Fruit fly (Drosophila melanogaster) whole organism, embryonic: ENCODE data around the gene Mdh2.

ENCODE experiments used
- Aef1 ChIP-seq: fragments of 200-800 bp; sonication (Bioruptor generic); IDR thresholded peaks from 3 replicates; pipeline ENCODE4 v1.3.6; 2022; ENCODE audit warnings: missing biosample characterization, missing genetic modification characterization
- CG11560 ChIP-seq: fragments of 200-800 bp; sonication (Bioruptor generic); IDR thresholded peaks from 3 replicates; pipeline ENCODE4 v1.3.6; 2022; ENCODE audit warnings: missing biosample characterization, missing genetic modification characterization
- CG12391 ChIP-seq: fragments of 200-800 bp; sonication (Bioruptor generic); optimal IDR thresholded peaks from 3 replicates; lab custom pipeline; 2018; ENCODE audit warnings: missing biosample characterization, mild to moderate bottlenecking, missing genetic modification characterization, moderate library complexity
- CG12769 ChIP-seq: fragments of 200-800 bp; sonication (Bioruptor generic); optimal IDR thresholded peaks from 2 replicates; lab custom pipeline; 2019; ENCODE audit warnings: missing biosample characterization, mild to moderate bottlenecking, missing genetic modification characterization, moderate library complexity
- CG13287 ChIP-seq: fragments of 200-800 bp; sonication (Bioruptor generic); IDR thresholded peaks from 2 replicates; pipeline ENCODE4 v1.3.6; 2022; ENCODE audit warnings: missing biosample characterization, missing genetic modification characterization; ENCODE audit not compliant: partially characterized antibody
- CG13775 ChIP-seq: fragments of 200-800 bp; sonication (Bioruptor generic); optimal IDR thresholded peaks from 3 replicates; lab custom pipeline; 2017; ENCODE audit warnings: missing biosample characterization, mild to moderate bottlenecking, missing genetic modification characterization
- CG14667 ChIP-seq: fragments of 200-800 bp; sonication (Bioruptor generic); IDR thresholded peaks from 2 replicates; pipeline ENCODE4 v1.3.6; 2022; ENCODE audit warnings: missing biosample characterization, missing genetic modification characterization
- CG14965 ChIP-seq: fragments of 200-800 bp; sonication (Bioruptor generic); optimal IDR thresholded peaks from 2 replicates; lab custom pipeline; 2016; ENCODE audit warnings: missing biosample characterization, missing genetic modification characterization, borderline replicate concordance
- CG17568 ChIP-seq: fragments of 200-800 bp; sonication (Bioruptor generic); optimal IDR thresholded peaks from 2 replicates; lab custom pipeline; 2018; ENCODE audit warnings: missing biosample characterization, mild to moderate bottlenecking, missing genetic modification characterization, moderate library complexity
- CG18619 ChIP-seq: fragments of 200-800 bp; sonication (Bioruptor generic); optimal IDR thresholded peaks from 3 replicates; lab custom pipeline; 2017; ENCODE audit warnings: missing biosample characterization, mild to moderate bottlenecking, missing genetic modification characterization
- CG2199 ChIP-seq: fragments of 200-800 bp; sonication (Bioruptor generic); IDR thresholded peaks from 3 replicates; pipeline ENCODE4 v1.3.6; 2022; ENCODE audit warnings: missing biosample characterization, missing genetic modification characterization
- CG33557 ChIP-seq: fragments of 200-800 bp; sonication (Bioruptor generic); optimal IDR thresholded peaks from 2 replicates; lab custom pipeline; 2019; ENCODE audit warnings: missing biosample characterization, mild to moderate bottlenecking, missing genetic modification characterization, moderate library complexity
- CG4820 ChIP-seq: fragments of 200-800 bp; sonication (Bioruptor generic); optimal IDR thresholded peaks from 3 replicates; lab custom pipeline; 2016; ENCODE audit warnings: missing biosample characterization, missing genetic modification characterization
- CG6272 ChIP-seq: fragments of 200-800 bp; sonication (Bioruptor generic); IDR thresholded peaks from 2 replicates; pipeline ENCODE4 v1.3.6; 2022; ENCODE audit warnings: missing biosample characterization, missing genetic modification characterization
- CG8290 ChIP-seq, 3 experiments: fragments of 200-800 bp; sonication (Bioruptor generic); optimal IDR thresholded peaks; 2 replicates each; lab custom pipeline; 2016 to 2019; ENCODE audit warnings: missing biosample characterization in 3 of 3, missing genetic modification characterization in 3 of 3, mild to moderate bottlenecking in 2 of 3, moderate library complexity in 1 of 3
- CG9437 ChIP-seq: fragments of 200-800 bp; sonication (Bioruptor generic); optimal IDR thresholded peaks from 2 replicates; lab custom pipeline; 2018; ENCODE audit warnings: missing biosample characterization, mild to moderate bottlenecking, missing genetic modification characterization
- CG9609 ChIP-seq: fragments of 200-800 bp; sonication (Bioruptor generic); optimal IDR thresholded peaks from 3 replicates; lab custom pipeline; 2016; ENCODE audit warnings: missing biosample characterization, missing genetic modification characterization
- Deaf1 ChIP-seq: fragments of 200-800 bp; optimal IDR thresholded peaks from 3 replicates; lab custom pipeline; 2019; ENCODE audit warnings: missing biosample characterization, mild to moderate bottlenecking, missing genetic modification characterization, moderate library complexity
- Dfd ChIP-seq, 2 experiments: fragments of >200 bp; optimal IDR thresholded peaks; 2 replicates each; lab custom pipeline; 2017; ENCODE audit warnings: missing biosample characterization in 2 of 2, missing genetic modification characterization in 2 of 2
- Ets65A ChIP-seq: fragments of 200-800 bp; sonication (Bioruptor generic); peaks from one replicate; lab custom pipeline; 2016; ENCODE audit warnings: missing biosample characterization, missing genetic modification characterization
- Gug ChIP-seq: fragments of 200-800 bp; sonication (Bioruptor generic); IDR thresholded peaks from 4 replicates; pipeline ENCODE4 v1.3.6; 2022; ENCODE audit warnings: missing biosample characterization, missing genetic modification characterization
- HmgZ ChIP-seq: fragments of 200-800 bp; sonication (Bioruptor generic); optimal IDR thresholded peaks from 2 replicates; lab custom pipeline; 2018; ENCODE audit warnings: missing biosample characterization, mild to moderate bottlenecking, missing genetic modification characterization
- Jarid2 ChIP-seq: fragments of 200-800 bp; sonication (Bioruptor generic); optimal IDR thresholded peaks from 3 replicates; lab custom pipeline; 2017; ENCODE audit warnings: mild to moderate bottlenecking, missing biosample characterization, missing genetic modification reagents, missing genetic modification characterization
- MESR4 ChIP-seq: fragments of 200-800 bp; sonication (Bioruptor generic); optimal IDR thresholded peaks from 2 replicates; lab custom pipeline; 2018; ENCODE audit warnings: missing biosample characterization, mild to moderate bottlenecking, missing genetic modification characterization, moderate library complexity
- Med ChIP-seq: fragments of 200-800 bp; sonication (Bioruptor generic); peaks from one replicate; lab custom pipeline; 2016; ENCODE audit warnings: missing biosample characterization, missing genetic modification characterization, mild to moderate bottlenecking, inconsistent platforms, moderate library complexity
- Neu2 ChIP-seq: fragments of 200-800 bp; sonication (Bioruptor generic); optimal IDR thresholded peaks from 3 replicates; lab custom pipeline; 2016; ENCODE audit warnings: missing biosample characterization, missing genetic modification characterization, borderline replicate concordance
- Scr ChIP-seq: fragments of 200-800 bp; sonication (Bioruptor generic); IDR thresholded peaks from 2 replicates; pipeline ENCODE4 v1.3.6; 2022; ENCODE audit warnings: missing biosample characterization, missing genetic modification characterization; ENCODE audit not compliant: partially characterized antibody
- Sry-β ChIP-seq: fragments of 200-800 bp; sonication (Bioruptor generic); optimal IDR thresholded peaks from 2 replicates; lab custom pipeline; 2018; ENCODE audit warnings: missing biosample characterization, mild to moderate bottlenecking, missing genetic modification characterization, moderate library complexity
- Ssrp ChIP-seq: fragments of 200-800 bp; sonication (Bioruptor generic); optimal IDR thresholded peaks from 2 replicates; lab custom pipeline; 2018; ENCODE audit warnings: missing biosample characterization, mild to moderate bottlenecking, missing genetic modification characterization, moderate library complexity
- Trl ChIP-seq, 3 experiments: fragments of >200 bp in 2 of 3; fragments of 200-800 bp in 1 of 3; sonication (Bioruptor generic) in 1 of 3; optimal IDR thresholded peaks; 2 replicates in 1 of 3; 3 replicates in 2 of 3; lab custom pipeline; 2016 to 2017; ENCODE audit warnings: missing biosample characterization in 1 of 3, missing genetic modification characterization in 1 of 3
- bowl ChIP-seq: fragments of 200-800 bp; sonication (Bioruptor generic); IDR thresholded peaks from 2 replicates; pipeline ENCODE4 v1.3.6; 2022; ENCODE audit warnings: missing biosample characterization, missing genetic modification characterization
- cas ChIP-seq: fragments of 200-800 bp; sonication (Bioruptor generic); IDR thresholded peaks from 2 replicates; pipeline ENCODE4 v1.3.6; 2022; ENCODE audit warnings: missing biosample characterization, missing genetic modification characterization
- gfzf ChIP-seq: fragments of 200-800 bp; sonication (Bioruptor generic); optimal IDR thresholded peaks from 2 replicates; lab custom pipeline; 2016; ENCODE audit warnings: missing biosample characterization, mild to moderate bottlenecking, missing genetic modification characterization, moderate library complexity
- hb ChIP-seq: fragments of 200-800 bp; sonication (Bioruptor generic); IDR thresholded peaks from 3 replicates; pipeline ENCODE4 v1.3.6; 2022; ENCODE audit warnings: missing biosample characterization, missing genetic modification characterization; ENCODE audit not compliant: partially characterized antibody
- jigr1 ChIP-seq: fragments of 200-800 bp; sonication (Bioruptor generic); IDR thresholded peaks from 3 replicates; pipeline ENCODE4 v1.3.6; 2022; ENCODE audit warnings: missing biosample characterization, missing genetic modification characterization
- pho ChIP-seq: fragments of 200-800 bp; sonication (Bioruptor generic); optimal IDR thresholded peaks from 2 replicates; lab custom pipeline; 2016; ENCODE audit warnings: missing biosample characterization, missing genetic modification characterization
- pita ChIP-seq: fragments of 200-800 bp; sonication (Bioruptor generic); optimal IDR thresholded peaks from 2 replicates; lab custom pipeline; 2017; ENCODE audit warnings: missing biosample characterization, mild to moderate bottlenecking, missing genetic modification characterization
- prd ChIP-seq, 3 experiments: fragments of >200 bp in 2 of 3; fragments of 200-800 bp in 1 of 3; sonication (Bioruptor generic) in 1 of 3; optimal IDR thresholded peaks in 2 of 3; IDR thresholded peaks in 1 of 3; 2 replicates in 2 of 3; 3 replicates in 1 of 3; pipeline versions ENCODE4 v1.3.6 to Lab custom; 2017 to 2022; ENCODE audit warnings: missing biosample characterization in 1 of 3, missing genetic modification characterization in 1 of 3
- pzg ChIP-seq: fragments of 200-800 bp; sonication (Bioruptor generic); optimal IDR thresholded peaks from 3 replicates; lab custom pipeline; 2018; ENCODE audit warnings: missing biosample characterization, mild to moderate bottlenecking, missing genetic modification characterization, moderate library complexity
- slp2 ChIP-seq: fragments of 200-800 bp; sonication (Bioruptor generic); optimal IDR thresholded peaks from 2 replicates; lab custom pipeline; 2016; ENCODE audit warnings: missing biosample characterization, missing genetic modification characterization
- sqz ChIP-seq: fragments of 200-800 bp; sonication (Bioruptor generic); optimal IDR thresholded peaks from 3 replicates; lab custom pipeline; 2018; ENCODE audit warnings: missing biosample characterization, mild to moderate bottlenecking, missing genetic modification characterization
- tna ChIP-seq: fragments of 200-800 bp; sonication (Bioruptor generic); IDR thresholded peaks from 2 replicates; pipeline ENCODE4 v1.3.6; 2022; ENCODE audit warnings: missing biosample characterization, missing genetic modification characterization; ENCODE audit not compliant: partially characterized antibody
- twi ChIP-seq: fragments of 200-800 bp; optimal IDR thresholded peaks from 2 replicates; lab custom pipeline; 2019; ENCODE audit warnings: missing biosample characterization, mild to moderate bottlenecking, missing genetic modification characterization, moderate library complexity
- wek ChIP-seq: fragments of 200-800 bp; sonication (Bioruptor generic); optimal IDR thresholded peaks from 3 replicates; lab custom pipeline; 2018; ENCODE audit warnings: missing biosample characterization, mild to moderate bottlenecking, missing genetic modification characterization, moderate library complexity
- zf30C ChIP-seq: fragments of 200-800 bp; sonication (Bioruptor generic); optimal IDR thresholded peaks from 3 replicates; lab custom pipeline; 2018; ENCODE audit warnings: missing biosample characterization, mild to moderate bottlenecking, missing genetic modification characterization

The Mdh2 gene

DNA sequence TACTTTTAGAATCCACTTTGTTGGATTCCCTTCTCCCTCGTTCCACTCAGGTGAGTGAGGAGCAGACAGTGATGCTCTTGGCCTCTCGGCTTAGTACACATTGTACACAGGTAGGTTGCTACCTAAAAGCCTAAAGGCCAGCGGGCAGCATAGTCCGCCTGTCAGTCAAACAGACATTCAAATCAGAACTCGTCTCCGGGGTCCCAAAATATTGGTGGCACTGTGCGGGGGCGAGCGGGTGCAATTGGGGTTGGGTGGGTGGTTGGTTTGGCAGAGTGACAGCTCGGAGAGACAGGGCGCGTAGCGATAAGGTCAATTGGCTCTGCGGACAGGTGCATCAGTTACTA, 28.4 kb upstream of the Mdh2 start:
- TF ChIP-seq CG6272 (GFP tag; lab: Robert Waterston, UW), result no peak
- no peak for TF ChIP-seq MESR4 (GFP tag; lab: Kevin White, UChicago)
- TF ChIP-seq sqz (GFP tag; lab: Kevin White, UChicago), result no peak
- TF ChIP-seq CG14965, result no peak
- TF ChIP-seq wek, result no peak
- TF ChIP-seq gfzf (GFP tag; lab: Kevin White, UChicago), result no peak
- TF ChIP-seq Scr, result no peak
- no peak for TF ChIP-seq Deaf1 (tag; lab: Kevin White, UChicago)
- no peak for TF ChIP-seq pzg (GFP tag; lab: Kevin White, UChicago)
- no peak for TF ChIP-seq CG33557 (GFP tag; lab: Kevin White, UChicago)
- no peak for TF ChIP-seq Jarid2 (GFP tag; lab: Kevin White, UChicago)
- TF ChIP-seq zf30C, result no peak
- TF ChIP-seq CG12769 (tag; lab: Kevin White, UChicago), result peak; percentile 65
- no peak for TF ChIP-seq CG14667
- no peak for TF ChIP-seq bowl (GFP tag; lab: Robert Waterston, UW)
- TF ChIP-seq Gug (GFP tag; lab: Robert Waterston, UW), result peak; percentile 44; the same call in 3 of the 4 replicates
- TF ChIP-seq Ets65A, result peak; percentile 19
- TF ChIP-seq CG13287 (GFP tag; lab: Robert Waterston, UW), result no peak
- no peak for TF ChIP-seq Neu2
- TF ChIP-seq pita (GFP tag; lab: Kevin White, UChicago), result no peak
- TF ChIP-seq Aef1, result no peak
- no peak for TF ChIP-seq pho (GFP tag; lab: Kevin White, UChicago)
- TF ChIP-seq tna (GFP tag; lab: Robert Waterston, UW), result no peak
- peak; percentile 55 for TF ChIP-seq Sry-β
- peak; percentile 64 for TF ChIP-seq CG9437
- no peak for TF ChIP-seq CG4820 (GFP tag; lab: Kevin White, UChicago)
- TF ChIP-seq CG2199 (GFP tag; lab: Robert Waterston, UW), result no peak
- TF ChIP-seq Med (GFP tag; lab: Kevin White, UChicago), result peak; percentile 48
- TF ChIP-seq slp2 (GFP tag; lab: Kevin White, UChicago), result no peak
- no peak for TF ChIP-seq jigr1 (GFP tag; lab: Robert Waterston, UW)
- TF ChIP-seq cas (GFP tag; lab: Robert Waterston, UW), result no peak
- TF ChIP-seq Trl (optimal IDR thresholded peaks at IDR 0.05; lab: Kevin White, UChicago), result peak in 1 of 2 experiments; percentile 18
- no peak for TF ChIP-seq Trl (GFP tag; optimal IDR thresholded peaks at IDR 0.05; lab: Kevin White, UChicago)
- TF ChIP-seq CG9609 (GFP tag; lab: Kevin White, UChicago), result no peak
- no peak for TF ChIP-seq CG11560
- TF ChIP-seq hb, result no peak
- TF ChIP-seq Ssrp, result no peak
- TF ChIP-seq CG8290 (GFP tag; optimal IDR thresholded peaks at IDR 0.05; lab: Kevin White, UChicago), result no peak
- TF ChIP-seq CG8290 (tag; optimal IDR thresholded peaks at IDR 0.05; lab: Kevin White, UChicago), result peak in 1 of 2 experiments; percentile 44
- TF ChIP-seq CG18619, result no peak
- TF ChIP-seq twi (tag; lab: Kevin White, UChicago), result no peak
- TF ChIP-seq Dfd (GFP tag; optimal IDR thresholded peaks at IDR 0.05; lab: Kevin White, UChicago), result no peak
- no peak for TF ChIP-seq CG17568 (GFP tag; lab: Kevin White, UChicago)
- peak; percentile 4 for TF ChIP-seq HmgZ (tag; lab: Kevin White, UChicago)
- TF ChIP-seq CG12391 (tag; lab: Kevin White, UChicago), result no peak
- TF ChIP-seq CG13775 (GFP tag; lab: Kevin White, UChicago), result no peak
- TF ChIP-seq prd (optimal IDR thresholded peaks at IDR 0.05; lab: Kevin White, UChicago), result no peak
- no peak for TF ChIP-seq prd (GFP tag; IDR thresholded peaks at IDR 0.05; lab: Robert Waterston, UW)
